Fruit fly (Drosophila melanogaster) whole organism, embryonic: Measurements from ENCODE around the gene Prdm13.

Experiments used
- Blimp-1 ChIP-seq: fragments of 200-800 bp; sonication (Bioruptor generic); optimal IDR thresholded peaks from 3 replicates; lab custom pipeline; 2018; ENCODE audit warnings: missing biosample characterization, missing genetic modification characterization, mild to moderate bottlenecking, moderate library complexity, missing genetic modification reagents
- CG10267 ChIP-seq: fragments of 200-800 bp; sonication (Bioruptor generic); optimal IDR thresholded peaks from 2 replicates; lab custom pipeline; 2018; ENCODE audit warnings: missing biosample characterization, mild to moderate bottlenecking, missing genetic modification characterization, moderate library complexity
- CG10959 ChIP-seq: fragments of 200-800 bp; sonication (Bioruptor generic); IDR thresholded peaks from 2 replicates; pipeline ENCODE4 v1.3.6; 2022; ENCODE audit warnings: missing biosample characterization, missing genetic modification characterization
- CG11695 ChIP-seq: fragments of 200-800 bp; sonication (Bioruptor generic); IDR thresholded peaks from 3 replicates; pipeline ENCODE4 v1.3.6; 2022; ENCODE audit warnings: missing biosample characterization, missing genetic modification characterization
- CG11696 ChIP-seq: fragments of 200-800 bp; sonication (Bioruptor generic); IDR thresholded peaks from 2 replicates; pipeline ENCODE4 v1.3.6; 2022; ENCODE audit warnings: missing biosample characterization, missing genetic modification characterization
- CG13894 ChIP-seq: fragments of 200-800 bp; sonication (Bioruptor generic); optimal IDR thresholded peaks from 3 replicates; lab custom pipeline; 2018; ENCODE audit warnings: missing biosample characterization, mild to moderate bottlenecking, missing genetic modification characterization, moderate library complexity
- CG14441 ChIP-seq: fragments of 200-800 bp; sonication (Bioruptor generic); IDR thresholded peaks from 2 replicates; pipeline ENCODE4 v1.3.6; 2022; ENCODE audit warnings: missing biosample characterization, missing genetic modification characterization
- CG14667 ChIP-seq: fragments of 200-800 bp; sonication (Bioruptor generic); IDR thresholded peaks from 2 replicates; pipeline ENCODE4 v1.3.6; 2022; ENCODE audit warnings: missing biosample characterization, missing genetic modification characterization
- CG14860 ChIP-seq: fragments of 200-800 bp; sonication (Bioruptor generic); IDR thresholded peaks from 3 replicates; pipeline ENCODE4 v1.3.6; 2022; ENCODE audit warnings: missing biosample characterization, missing genetic modification characterization; ENCODE audit not compliant: partially characterized antibody
- CG15479 ChIP-seq: fragments of 200-800 bp; sonication (Bioruptor generic); optimal IDR thresholded peaks from 3 replicates; lab custom pipeline; 2019; ENCODE audit warnings: missing biosample characterization, mild to moderate bottlenecking, missing genetic modification characterization, moderate library complexity
- CG1602 ChIP-seq: fragments of 200-800 bp; sonication (Bioruptor generic); optimal IDR thresholded peaks from 3 replicates; lab custom pipeline; 2016; ENCODE audit warnings: missing biosample characterization, missing genetic modification characterization
- CG17802 ChIP-seq: fragments of 200-800 bp; sonication (Bioruptor generic); optimal IDR thresholded peaks from 2 replicates; lab custom pipeline; 2018; ENCODE audit warnings: missing biosample characterization, mild to moderate bottlenecking, missing genetic modification characterization, moderate library complexity
- CG18599 ChIP-seq: fragments of 200-800 bp; sonication (Bioruptor generic); optimal IDR thresholded peaks from 3 replicates; lab custom pipeline; 2017; ENCODE audit warnings: missing biosample characterization, missing genetic modification characterization, mild to moderate bottlenecking, moderate library complexity, missing genetic modification reagents
- CG34422 ChIP-seq: fragments of 200-800 bp; sonication (Bioruptor generic); IDR thresholded peaks from 3 replicates; pipeline ENCODE4 v1.3.6; 2022; ENCODE audit warnings: missing biosample characterization, missing genetic modification characterization
- CG4854 ChIP-seq: fragments of 200-800 bp; sonication (Bioruptor generic); optimal IDR thresholded peaks from 2 replicates; lab custom pipeline; 2016; ENCODE audit warnings: missing biosample characterization, missing genetic modification characterization, inconsistent platforms
- CG7928 ChIP-seq: fragments of 200-800 bp; sonication (Bioruptor generic); optimal IDR thresholded peaks from 2 replicates; lab custom pipeline; 2017; ENCODE audit warnings: missing biosample characterization, mild to moderate bottlenecking, missing genetic modification characterization
- CG7987 ChIP-seq: fragments of 200-800 bp; sonication (Bioruptor generic); optimal IDR thresholded peaks from 2 replicates; lab custom pipeline; 2018; ENCODE audit warnings: missing biosample characterization, mild to moderate bottlenecking, missing genetic modification characterization, moderate library complexity
- CG8089 ChIP-seq: fragments of 200-800 bp; sonication (Bioruptor generic); optimal IDR thresholded peaks from 3 replicates; lab custom pipeline; 2016; ENCODE audit warnings: missing biosample characterization, missing genetic modification characterization
- CG8281 ChIP-seq: fragments of 200-800 bp; sonication (Bioruptor generic); optimal IDR thresholded peaks from 2 replicates; lab custom pipeline; 2018; ENCODE audit warnings: missing biosample characterization, mild to moderate bottlenecking, missing genetic modification characterization, moderate library complexity
- E2f1 ChIP-seq: fragments of 200-800 bp; sonication (Bioruptor generic); IDR thresholded peaks from 2 replicates; pipeline ENCODE4 v1.3.6; 2022; ENCODE audit warnings: missing biosample characterization, missing genetic modification characterization
- Ets97D ChIP-seq: fragments of 200-800 bp; sonication (Bioruptor generic); optimal IDR thresholded peaks from 3 replicates; lab custom pipeline; 2016; ENCODE audit warnings: missing biosample characterization, missing genetic modification characterization
- Fer3 ChIP-seq: fragments of 200-800 bp; sonication (Bioruptor generic); optimal IDR thresholded peaks from 2 replicates; lab custom pipeline; 2018; ENCODE audit warnings: missing biosample characterization, mild to moderate bottlenecking, missing genetic modification characterization, moderate library complexity
- Hr51 ChIP-seq, 2 experiments: fragments of 200-800 bp; sonication (Bioruptor generic); optimal IDR thresholded peaks; 2 replicates in 1 of 2; 3 replicates in 1 of 2; lab custom pipeline; 2016 to 2018; ENCODE audit warnings: missing biosample characterization in 2 of 2, missing genetic modification characterization in 2 of 2, mild to moderate bottlenecking in 1 of 2, moderate library complexity in 1 of 2
- MTF-1 ChIP-seq: fragments of 200-800 bp; sonication (Bioruptor generic); optimal IDR thresholded peaks from 2 replicates; lab custom pipeline; 2018; ENCODE audit warnings: missing biosample characterization, mild to moderate bottlenecking, missing genetic modification characterization, borderline replicate concordance
- Meics ChIP-seq: fragments of 200-800 bp; sonication (Bioruptor generic); optimal IDR thresholded peaks from 2 replicates; lab custom pipeline; 2017; ENCODE audit warnings: missing biosample characterization, mild to moderate bottlenecking, missing genetic modification characterization
- Poxn ChIP-seq: fragments of 200-800 bp; sonication (Bioruptor generic); IDR thresholded peaks from 2 replicates; pipeline ENCODE4 v1.3.6; 2022; ENCODE audit warnings: missing biosample characterization, missing genetic modification characterization
- Sin3A ChIP-seq: fragments of >200 bp; optimal IDR thresholded peaks from 2 replicates; lab custom pipeline; 2018
- Six4 ChIP-seq: fragments of 200-800 bp; sonication (Bioruptor generic); optimal IDR thresholded peaks from 2 replicates; lab custom pipeline; 2016; ENCODE audit warnings: missing biosample characterization, missing genetic modification characterization
- TFAM ChIP-seq: fragments of 200-800 bp; sonication (Bioruptor generic); optimal IDR thresholded peaks from 2 replicates; lab custom pipeline; 2017; ENCODE audit warnings: missing biosample characterization, missing genetic modification characterization, inconsistent platforms
- abd-A ChIP-seq: fragments of 200-800 bp; sonication (Bioruptor generic); optimal IDR thresholded peaks from 3 replicates; lab custom pipeline; 2019; ENCODE audit warnings: missing biosample characterization, mild to moderate bottlenecking, missing genetic modification characterization, moderate library complexity
- amos ChIP-seq: fragments of 200-800 bp; sonication (Bioruptor generic); IDR thresholded peaks from 2 replicates; pipeline ENCODE4 v1.3.6; 2022; ENCODE audit warnings: missing biosample characterization, missing genetic modification characterization; ENCODE audit not compliant: partially characterized antibody
- az2 ChIP-seq: fragments of 200-800 bp; sonication (Bioruptor generic); optimal IDR thresholded peaks from 3 replicates; lab custom pipeline; 2016; ENCODE audit warnings: missing biosample characterization, missing genetic modification characterization
- cg ChIP-seq: fragments of 200-800 bp; sonication (Bioruptor generic); optimal IDR thresholded peaks from 3 replicates; lab custom pipeline; 2019; ENCODE audit warnings: missing biosample characterization, mild to moderate bottlenecking, missing genetic modification characterization, moderate library complexity
- croc ChIP-seq: fragments of 200-800 bp; sonication (Bioruptor generic); conservative IDR thresholded peaks from 3 replicates; pipeline ENCODE4 v1.3.6; 2022; ENCODE audit warnings: missing biosample characterization, missing genetic modification characterization
- cwo ChIP-seq: fragments of 200-800 bp; sonication (Bioruptor generic); optimal IDR thresholded peaks from 3 replicates; lab custom pipeline; 2017; ENCODE audit warnings: missing biosample characterization, missing genetic modification characterization, mild to moderate bottlenecking, moderate library complexity, missing genetic modification reagents
- fd96Cb ChIP-seq: fragments of 200-800 bp; sonication (Bioruptor generic); optimal IDR thresholded peaks from 2 replicates; lab custom pipeline; 2018; ENCODE audit warnings: missing biosample characterization, mild to moderate bottlenecking, missing genetic modification characterization, moderate library complexity
- grn ChIP-seq: fragments of 200-800 bp; sonication (Bioruptor generic); optimal IDR thresholded peaks from 3 replicates; lab custom pipeline; 2017; ENCODE audit warnings: missing biosample characterization, missing genetic modification characterization
- ham ChIP-seq: fragments of 200-800 bp; sonication (Bioruptor generic); IDR thresholded peaks from 2 replicates; pipeline ENCODE4 v1.3.6; 2022; ENCODE audit warnings: missing biosample characterization, missing genetic modification characterization
- kay ChIP-seq: fragments of 200-800 bp; sonication (Bioruptor generic); optimal IDR thresholded peaks from 2 replicates; lab custom pipeline; 2016; ENCODE audit warnings: missing biosample characterization, missing genetic modification characterization
- pan ChIP-seq, 4 experiments: fragments of >200 bp in 3 of 4; fragments of 200-800 bp in 1 of 4; sonication (Bioruptor generic) in 1 of 4; optimal IDR thresholded peaks in 3 of 4; IDR thresholded peaks in 1 of 4; 2 replicates each; pipeline versions ENCODE4 v1.3.6 to Lab custom; 2017 to 2022; ENCODE audit warnings: missing biosample characterization in 2 of 4, missing genetic modification characterization in 2 of 4, mixed read lengths in 1 of 4
- phol ChIP-seq: fragments of 200-800 bp; sonication (Bioruptor generic); optimal IDR thresholded peaks from 3 replicates; lab custom pipeline; 2018; ENCODE audit warnings: missing biosample characterization, mild to moderate bottlenecking, missing genetic modification characterization, moderate library complexity
- psq ChIP-seq: fragments of 200-800 bp; sonication (Bioruptor generic); optimal IDR thresholded peaks from 2 replicates; lab custom pipeline; 2017; ENCODE audit warnings: missing biosample characterization, missing genetic modification characterization
- ranshi ChIP-seq: fragments of 200-800 bp; sonication (Bioruptor generic); IDR thresholded peaks from 2 replicates; pipeline ENCODE4 v1.3.6; 2022; ENCODE audit warnings: missing biosample characterization, missing genetic modification characterization
- sens ChIP-seq: fragments of 200-800 bp; sonication (Bioruptor generic); peaks from one replicate; lab custom pipeline; 2016; ENCODE audit warnings: missing biosample characterization, missing genetic modification characterization
- seq ChIP-seq: fragments of 200-800 bp; sonication (Bioruptor generic); IDR thresholded peaks from 2 replicates; pipeline ENCODE4 v1.3.6; 2022; ENCODE audit warnings: missing biosample characterization, missing genetic modification characterization
- sim ChIP-seq: fragments of 200-800 bp; sonication (Bioruptor generic); IDR thresholded peaks from 2 replicates; pipeline ENCODE4 v1.3.6; 2022; ENCODE audit warnings: missing biosample characterization, missing genetic modification characterization
- sqz ChIP-seq: fragments of 200-800 bp; sonication (Bioruptor generic); optimal IDR thresholded peaks from 3 replicates; lab custom pipeline; 2018; ENCODE audit warnings: missing biosample characterization, mild to moderate bottlenecking, missing genetic modification characterization
- tll ChIP-seq, 2 experiments: fragments of 200-800 bp in 1 of 2; fragments of >200 bp in 1 of 2; sonication (Bioruptor generic) in 1 of 2; optimal IDR thresholded peaks; 2 replicates each; lab custom pipeline; 2017 to 2019; ENCODE audit warnings: missing biosample characterization in 2 of 2, missing genetic modification characterization in 2 of 2, mild to moderate bottlenecking in 1 of 2, moderate library complexity in 1 of 2
- zfh2 ChIP-seq: fragments of 200-800 bp; sonication (Bioruptor generic); optimal IDR thresholded peaks from 2 replicates; lab custom pipeline; 2016; ENCODE audit warnings: missing biosample characterization, missing genetic modification characterization

Gene Prdm13

DNA sequence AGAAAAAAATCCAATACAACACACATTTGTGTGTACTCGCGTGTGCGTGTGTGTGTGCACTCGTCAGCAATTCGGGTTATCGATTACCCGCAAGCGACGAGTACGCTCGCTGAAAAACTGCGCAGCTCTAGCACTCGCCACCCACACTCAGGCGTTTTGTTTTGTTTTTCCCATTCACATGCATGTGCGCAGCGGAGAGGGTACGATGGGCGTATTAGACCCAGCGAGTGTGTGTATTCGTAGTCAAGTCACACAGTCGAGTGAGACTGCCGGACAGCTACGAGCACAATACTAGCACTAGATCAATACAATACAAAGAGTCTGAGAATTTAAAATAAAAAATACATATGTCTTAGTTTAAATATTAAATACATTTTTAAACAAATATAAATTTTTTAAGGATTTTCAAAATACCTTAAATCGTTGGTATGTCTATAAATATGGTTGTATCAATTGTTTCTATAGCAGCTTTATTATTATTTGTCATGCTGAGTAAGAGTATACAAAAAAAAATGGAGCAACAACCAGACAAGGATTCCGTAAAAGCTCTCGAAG is 22.0 kb downstream of the Prdm13 start, which contains the start of the genes D19B and CG43293 (continued):
- TF ChIP-seq CG14441 (GFP tag; lab: Robert Waterston, UW), result peak; percentile 93
- TF ChIP-seq CG14667 (GFP tag; lab: Robert Waterston, UW), result peak; percentile 77
- TF ChIP-seq az2 (GFP tag; lab: Kevin White, UChicago), result peak; percentile 94
- no peak for TF ChIP-seq grn (GFP tag; lab: Kevin White, UChicago)
- TF ChIP-seq CG8281, result peak; percentile 61
- TF ChIP-seq CG15479 (GFP tag; lab: Kevin White, UChicago), result peak; percentile 31
- TF ChIP-seq Hr51 (GFP tag; optimal IDR thresholded peaks at IDR 0.05; lab: Kevin White, UChicago), result peak; percentile 85 to 86
- TF ChIP-seq CG14860 (GFP tag; lab: Robert Waterston, UW), result no peak
- peak; percentile 78 for TF ChIP-seq seq (GFP tag; lab: Robert Waterston, UW)
- TF ChIP-seq sim (GFP tag; lab: Robert Waterston, UW), result peak; percentile 69
- TF ChIP-seq sens (GFP tag; lab: Kevin White, UChicago), result peak; percentile 97
- peak; percentile 81 for TF ChIP-seq psq (GFP tag; lab: Kevin White, UChicago)
- TF ChIP-seq cwo (GFP tag; lab: Kevin White, UChicago), result peak; percentile 81
- peak; percentile 97 for TF ChIP-seq cg
- peak; percentile 47 for TF ChIP-seq TFAM (GFP tag; lab: Kevin White, UChicago)
- TF ChIP-seq CG10959 (GFP tag; lab: Robert Waterston, UW), result peak; percentile 81
- TF ChIP-seq CG10267 (tag; lab: Kevin White, UChicago), result peak; percentile 82
- TF ChIP-seq E2f1 (GFP tag; lab: Robert Waterston, UW), result peak; percentile 91
- TF ChIP-seq CG4854 (GFP tag; lab: Kevin White, UChicago), result peak; percentile 73
- peak; percentile 82 for TF ChIP-seq MTF-1
- TF ChIP-seq CG34422, result peak; percentile 94
- no peak for TF ChIP-seq abd-A
- TF ChIP-seq CG11695 (GFP tag; lab: Robert Waterston, UW), result peak; percentile 90
- TF ChIP-seq ranshi (GFP tag; lab: Robert Waterston, UW), result peak; percentile 90
- peak; percentile 84 for TF ChIP-seq CG13894 (tag; lab: Kevin White, UChicago)
- TF ChIP-seq CG7928 (GFP tag; lab: Kevin White, UChicago), result peak; percentile 61
- peak; percentile 61; the same call in 2 of the 3 replicates for TF ChIP-seq croc (GFP tag; lab: Robert Waterston, UW)
- no peak for TF ChIP-seq sqz (GFP tag; lab: Kevin White, UChicago)
- peak in 1 of 2 experiments; percentile 36 for TF ChIP-seq pan (optimal IDR thresholded peaks at IDR 0.05; lab: Kevin White, UChicago)
- TF ChIP-seq pan (GFP tag; optimal IDR thresholded peaks at IDR 0.05 in 1 of 2, IDR thresholded peaks at IDR 0.05 in 1 of 2), result peak in 1 of 2 experiments; percentile 92
- peak; percentile 88 for TF ChIP-seq CG1602 (GFP tag; lab: Kevin White, UChicago)
- peak; percentile 90 for TF ChIP-seq CG18599 (GFP tag; lab: Kevin White, UChicago)
- TF ChIP-seq Sin3A (lab: Kevin White, UChicago), result no peak
- TF ChIP-seq CG11696, result peak; percentile 99
- peak; percentile 73 for TF ChIP-seq Poxn (GFP tag; lab: Robert Waterston, UW)
- peak; percentile 86 for TF ChIP-seq zfh2 (GFP tag; lab: Kevin White, UChicago)
- peak; percentile 74 for TF ChIP-seq Ets97D (GFP tag; lab: Kevin White, UChicago)
- TF ChIP-seq fd96Cb (tag; lab: Kevin White, UChicago), result peak; percentile 83
- peak; percentile 81 for TF ChIP-seq phol (tag; lab: Kevin White, UChicago)
- TF ChIP-seq CG7987 (GFP tag; lab: Kevin White, UChicago), result peak; percentile 91
- peak; percentile 60 for TF ChIP-seq CG17802 (tag; lab: Kevin White, UChicago)
- peak; percentile 90 for TF ChIP-seq Six4 (GFP tag; lab: Kevin White, UChicago)
- TF ChIP-seq Meics (GFP tag; lab: Kevin White, UChicago), result peak; percentile 90
- peak; percentile 89 for TF ChIP-seq Fer3 (tag; lab: Kevin White, UChicago)
- peak; percentile 82 for TF ChIP-seq Blimp-1 (GFP tag; lab: Kevin White, UChicago)
- peak; percentile 55; the same call in 1 of the 2 replicates for TF ChIP-seq amos (GFP tag; lab: Robert Waterston, UW)
- TF ChIP-seq ham (GFP tag; lab: Robert Waterston, UW), result peak; percentile 72; the same call in 1 of the 2 replicates
- peak in 1 of 2 experiments; percentile 76 for TF ChIP-seq tll (GFP tag; optimal IDR thresholded peaks at IDR 0.05; lab: Kevin White, UChicago)
- TF ChIP-seq kay (GFP tag; lab: Kevin White, UChicago), result peak; percentile 85
- peak; percentile 66 for TF ChIP-seq CG8089
